Fruit fly (Drosophila melanogaster) whole organism, embryonic: ENCODE measurements around the gene SIFaR.

ENCODE experiments used
- Atf-2 ChIP-seq: fragments of 200-800 bp; sonication (Bioruptor generic); optimal IDR thresholded peaks from 2 replicates; lab custom pipeline; 2016; ENCODE audit warnings: missing biosample characterization, missing genetic modification characterization
- C15 ChIP-seq: fragments of 200-800 bp; sonication (Bioruptor generic); IDR thresholded peaks from 3 replicates; pipeline ENCODE4 v1.3.6; 2022; ENCODE audit warnings: missing biosample characterization, missing genetic modification characterization
- CG11085 ChIP-seq: fragments of 200-800 bp; sonication (Bioruptor generic); IDR thresholded peaks from 2 replicates; pipeline ENCODE4 v1.3.6; 2022; ENCODE audit warnings: missing biosample characterization, missing genetic modification characterization
- CG12219 ChIP-seq: fragments of 200-800 bp; sonication (Bioruptor generic); optimal IDR thresholded peaks from 3 replicates; lab custom pipeline; 2018; ENCODE audit warnings: missing biosample characterization, mild to moderate bottlenecking, missing genetic modification characterization
- CG13123 ChIP-seq: fragments of 200-800 bp; sonication (Bioruptor generic); optimal IDR thresholded peaks from 2 replicates; lab custom pipeline; 2016; ENCODE audit warnings: missing biosample characterization, missing genetic modification characterization
- CG13287 ChIP-seq: fragments of 200-800 bp; sonication (Bioruptor generic); IDR thresholded peaks from 2 replicates; pipeline ENCODE4 v1.3.6; 2022; ENCODE audit warnings: missing biosample characterization, missing genetic modification characterization; ENCODE audit not compliant: partially characterized antibody
- CG15073 ChIP-seq: fragments of 200-800 bp; sonication (Bioruptor generic); optimal IDR thresholded peaks from 2 replicates; lab custom pipeline; 2016; ENCODE audit warnings: missing biosample characterization, missing genetic modification characterization
- CG17385 ChIP-seq: fragments of 200-800 bp; sonication (Bioruptor generic); optimal IDR thresholded peaks from 3 replicates; lab custom pipeline; 2018; ENCODE audit warnings: missing biosample characterization, mild to moderate bottlenecking, missing genetic modification characterization
- CG18599 ChIP-seq: fragments of 200-800 bp; sonication (Bioruptor generic); optimal IDR thresholded peaks from 3 replicates; lab custom pipeline; 2017; ENCODE audit warnings: missing biosample characterization, missing genetic modification characterization, mild to moderate bottlenecking, moderate library complexity, missing genetic modification reagents
- CG34224 ChIP-seq: fragments of 200-800 bp; sonication (Bioruptor generic); IDR thresholded peaks from 3 replicates; pipeline ENCODE4 v1.3.6; 2022; ENCODE audit warnings: missing biosample characterization, missing genetic modification characterization; ENCODE audit not compliant: partially characterized antibody
- CG34376 ChIP-seq: fragments of 200-800 bp; sonication (Bioruptor generic); optimal IDR thresholded peaks from 2 replicates; lab custom pipeline; 2018; ENCODE audit warnings: missing biosample characterization, mild to moderate bottlenecking, missing genetic modification characterization
- CG4730 ChIP-seq: fragments of 200-800 bp; sonication (Bioruptor generic); IDR thresholded peaks from 2 replicates; pipeline ENCODE4 v1.3.6; 2022; ENCODE audit warnings: missing biosample characterization, missing genetic modification characterization
- CG6689 ChIP-seq: fragments of 200-800 bp; sonication (Bioruptor generic); IDR thresholded peaks from 2 replicates; pipeline ENCODE4 v1.3.6; 2022; ENCODE audit warnings: missing biosample characterization, missing genetic modification characterization
- CG6813 ChIP-seq: fragments of 200-800 bp; sonication (Bioruptor generic); optimal IDR thresholded peaks from 2 replicates; lab custom pipeline; 2017; ENCODE audit warnings: missing biosample characterization, missing genetic modification characterization, mild to moderate bottlenecking, moderate library complexity, missing genetic modification reagents
- CG6854 ChIP-seq: fragments of 200-800 bp; sonication (Bioruptor generic); optimal IDR thresholded peaks from 3 replicates; lab custom pipeline; 2017; ENCODE audit warnings: missing biosample characterization, mild to moderate bottlenecking, missing genetic modification characterization
- Hand ChIP-seq: fragments of 200-800 bp; sonication (Bioruptor generic); optimal IDR thresholded peaks from 2 replicates; lab custom pipeline; 2017; ENCODE audit warnings: mild to moderate bottlenecking, missing biosample characterization, missing genetic modification reagents, missing genetic modification characterization
- Hsf ChIP-seq: fragments of 200-800 bp; sonication (Bioruptor generic); optimal IDR thresholded peaks from 3 replicates; lab custom pipeline; 2016; ENCODE audit warnings: missing biosample characterization, missing genetic modification characterization
- Jarid2 ChIP-seq: fragments of 200-800 bp; sonication (Bioruptor generic); optimal IDR thresholded peaks from 3 replicates; lab custom pipeline; 2017; ENCODE audit warnings: mild to moderate bottlenecking, missing biosample characterization, missing genetic modification reagents, missing genetic modification characterization
- MTF-1 ChIP-seq: fragments of 200-800 bp; sonication (Bioruptor generic); optimal IDR thresholded peaks from 2 replicates; lab custom pipeline; 2018; ENCODE audit warnings: missing biosample characterization, mild to moderate bottlenecking, missing genetic modification characterization, borderline replicate concordance
- Med ChIP-seq: fragments of 200-800 bp; sonication (Bioruptor generic); peaks from one replicate; lab custom pipeline; 2016; ENCODE audit warnings: missing biosample characterization, missing genetic modification characterization, mild to moderate bottlenecking, inconsistent platforms, moderate library complexity
- Meics ChIP-seq: fragments of 200-800 bp; sonication (Bioruptor generic); optimal IDR thresholded peaks from 2 replicates; lab custom pipeline; 2017; ENCODE audit warnings: missing biosample characterization, mild to moderate bottlenecking, missing genetic modification characterization
- NK7.1 ChIP-seq: fragments of 200-800 bp; sonication (Bioruptor generic); optimal IDR thresholded peaks from 3 replicates; lab custom pipeline; 2016; ENCODE audit warnings: missing biosample characterization, missing genetic modification characterization
- Optix ChIP-seq: fragments of 200-800 bp; sonication (Bioruptor generic); IDR thresholded peaks from 3 replicates; pipeline ENCODE4 v1.3.6; 2022; ENCODE audit warnings: missing biosample characterization, missing genetic modification characterization
- Stat92E ChIP-seq, 3 experiments: fragments of >200 bp in 2 of 3; fragments of 200-800 bp in 1 of 3; sonication (Bioruptor generic) in 1 of 3; optimal IDR thresholded peaks; 2 replicates each; lab custom pipeline; 2017 to 2019; ENCODE audit warnings: missing biosample characterization in 3 of 3, missing genetic modification characterization in 3 of 3, mild to moderate bottlenecking in 1 of 3, moderate library complexity in 1 of 3
- Tbp ChIP-seq: fragments of >200 bp; optimal IDR thresholded peaks from 2 replicates; lab custom pipeline; 2018; ENCODE audit warnings: missing biosample characterization, missing genetic modification characterization
- ac ChIP-seq: fragments of 200-800 bp; sonication (Bioruptor generic); optimal IDR thresholded peaks from 3 replicates; lab custom pipeline; 2017; ENCODE audit warnings: missing biosample characterization, mild to moderate bottlenecking, missing genetic modification characterization
- cato ChIP-seq: fragments of 200-800 bp; sonication (Bioruptor generic); optimal IDR thresholded peaks from 2 replicates; lab custom pipeline; 2016; ENCODE audit warnings: missing biosample characterization, missing genetic modification characterization, borderline replicate concordance
- disco-r ChIP-seq: fragments of 200-800 bp; sonication (Bioruptor generic); optimal IDR thresholded peaks from 2 replicates; lab custom pipeline; 2016; ENCODE audit warnings: missing biosample characterization, missing genetic modification characterization
- grau ChIP-seq: fragments of 200-800 bp; optimal IDR thresholded peaks from 3 replicates; lab custom pipeline; 2019; ENCODE audit warnings: missing biosample characterization, mild to moderate bottlenecking, missing genetic modification characterization, moderate library complexity
- gsb-n ChIP-seq: fragments of 200-800 bp; sonication (Bioruptor generic); optimal IDR thresholded peaks from 3 replicates; lab custom pipeline; 2018; ENCODE audit warnings: missing biosample characterization, mild to moderate bottlenecking, missing genetic modification characterization
- klu ChIP-seq: fragments of 200-800 bp; sonication (Bioruptor generic); IDR thresholded peaks from 2 replicates; pipeline ENCODE4 v1.3.6; 2022; ENCODE audit warnings: missing biosample characterization, missing genetic modification characterization
- knrl ChIP-seq: fragments of 200-800 bp; sonication (Bioruptor generic); IDR thresholded peaks from 3 replicates; pipeline ENCODE4 v1.3.6; 2022; ENCODE audit warnings: missing biosample characterization, missing genetic modification characterization; ENCODE audit not compliant: partially characterized antibody
- nmo ChIP-seq: fragments of 200-800 bp; sonication (Bioruptor generic); optimal IDR thresholded peaks from 2 replicates; lab custom pipeline; 2018; ENCODE audit warnings: missing biosample characterization, mild to moderate bottlenecking, missing genetic modification characterization, moderate library complexity
- odd ChIP-seq: fragments of 200-800 bp; sonication (Bioruptor generic); optimal IDR thresholded peaks from 2 replicates; lab custom pipeline; 2017; ENCODE audit warnings: missing biosample characterization, mild to moderate bottlenecking, missing genetic modification characterization
- pfk ChIP-seq: fragments of 200-800 bp; sonication (Bioruptor generic); optimal IDR thresholded peaks from 2 replicates; lab custom pipeline; 2018; ENCODE audit warnings: missing biosample characterization, mild to moderate bottlenecking, missing genetic modification characterization, moderate library complexity
- pho ChIP-seq: fragments of 200-800 bp; sonication (Bioruptor generic); optimal IDR thresholded peaks from 2 replicates; lab custom pipeline; 2016; ENCODE audit warnings: missing biosample characterization, missing genetic modification characterization
- phol ChIP-seq: fragments of 200-800 bp; sonication (Bioruptor generic); optimal IDR thresholded peaks from 3 replicates; lab custom pipeline; 2018; ENCODE audit warnings: missing biosample characterization, mild to moderate bottlenecking, missing genetic modification characterization, moderate library complexity
- pzg ChIP-seq: fragments of 200-800 bp; sonication (Bioruptor generic); optimal IDR thresholded peaks from 3 replicates; lab custom pipeline; 2018; ENCODE audit warnings: missing biosample characterization, mild to moderate bottlenecking, missing genetic modification characterization, moderate library complexity
- repo ChIP-seq: fragments of 200-800 bp; sonication (Bioruptor generic); optimal IDR thresholded peaks from 2 replicates; lab custom pipeline; 2016; ENCODE audit warnings: missing biosample characterization, missing genetic modification characterization
- row ChIP-seq: fragments of 200-800 bp; sonication (Bioruptor generic); IDR thresholded peaks from 3 replicates; pipeline ENCODE4 v1.3.6; 2022; ENCODE audit warnings: missing biosample characterization, missing genetic modification characterization
- salm ChIP-seq: fragments of 200-800 bp; sonication (Bioruptor generic); optimal IDR thresholded peaks from 2 replicates; lab custom pipeline; 2018; ENCODE audit warnings: missing biosample characterization, mild to moderate bottlenecking, missing genetic modification characterization
- sob ChIP-seq: fragments of 200-800 bp; sonication (Bioruptor generic); IDR thresholded peaks from 2 replicates; pipeline ENCODE4 v1.3.6; 2022; ENCODE audit warnings: missing biosample characterization, missing genetic modification characterization
- sqz ChIP-seq: fragments of 200-800 bp; sonication (Bioruptor generic); optimal IDR thresholded peaks from 3 replicates; lab custom pipeline; 2018; ENCODE audit warnings: missing biosample characterization, mild to moderate bottlenecking, missing genetic modification characterization
- sr ChIP-seq: fragments of 200-800 bp; sonication (Bioruptor generic); IDR thresholded peaks from 3 replicates; pipeline ENCODE4 v1.3.6; 2022; ENCODE audit warnings: missing biosample characterization, missing genetic modification characterization
- sug ChIP-seq: fragments of 200-800 bp; optimal IDR thresholded peaks from 2 replicates; lab custom pipeline; 2019; ENCODE audit warnings: missing biosample characterization, mild to moderate bottlenecking, missing genetic modification characterization, moderate library complexity
- tap ChIP-seq: fragments of 200-800 bp; optimal IDR thresholded peaks from 3 replicates; lab custom pipeline; 2019; ENCODE audit warnings: missing biosample characterization, mild to moderate bottlenecking, missing genetic modification characterization, moderate library complexity
- tll ChIP-seq, 2 experiments: fragments of 200-800 bp in 1 of 2; fragments of >200 bp in 1 of 2; sonication (Bioruptor generic) in 1 of 2; optimal IDR thresholded peaks; 2 replicates each; lab custom pipeline; 2017 to 2019; ENCODE audit warnings: missing biosample characterization in 2 of 2, missing genetic modification characterization in 2 of 2, mild to moderate bottlenecking in 1 of 2, moderate library complexity in 1 of 2
- unc-4 ChIP-seq: fragments of 200-800 bp; sonication (Bioruptor generic); IDR thresholded peaks from 2 replicates; pipeline ENCODE4 v1.3.6; 2022; ENCODE audit warnings: missing biosample characterization, missing genetic modification characterization; ENCODE audit not compliant: partially characterized antibody
- zen ChIP-seq: fragments of 200-800 bp; sonication (Bioruptor generic); optimal IDR thresholded peaks from 3 replicates; lab custom pipeline; 2018; ENCODE audit warnings: missing biosample characterization, mild to moderate bottlenecking, missing genetic modification characterization, moderate library complexity
- zf30C ChIP-seq: fragments of 200-800 bp; sonication (Bioruptor generic); optimal IDR thresholded peaks from 3 replicates; lab custom pipeline; 2018; ENCODE audit warnings: missing biosample characterization, mild to moderate bottlenecking, missing genetic modification characterization
- zfh1 ChIP-seq: fragments of 200-800 bp; sonication (Bioruptor generic); IDR thresholded peaks from 3 replicates; pipeline ENCODE4 v1.3.6; 2022; ENCODE audit warnings: missing biosample characterization, missing genetic modification characterization

Gene SIFaR

dm6 chr3R:21271208-21271607, 22.6 kb downstream of the SIFaR start (continued):
- TF ChIP-seq Stat92E (GFP tag; optimal IDR thresholded peaks at IDR 0.05; lab: Kevin White, UChicago) (no peak), unc-4 (no peak), CG18599 (peak; percentile 13), Jarid2 (no peak), sr (GFP tag; lab: Robert Waterston, UW) (no peak), Meics (GFP tag; lab: Kevin White, UChicago) (no peak), klu (GFP tag; lab: Robert Waterston, UW) (no peak), row (GFP tag; lab: Robert Waterston, UW) (no peak), zen (tag; lab: Kevin White, UChicago) (no peak), C15 (GFP tag; lab: Robert Waterston, UW) (no peak), phol (tag; lab: Kevin White, UChicago) (no peak), repo (GFP tag; lab: Kevin White, UChicago) (no peak), ac (no peak), CG15073 (GFP tag; lab: Kevin White, UChicago) (no peak), zf30C (GFP tag; lab: Kevin White, UChicago) (no peak), zfh1 (GFP tag; lab: Robert Waterston, UW) (no peak), CG13287 (GFP tag; lab: Robert Waterston, UW) (no peak), Hsf (GFP tag; lab: Kevin White, UChicago) (no peak), salm (tag; lab: Kevin White, UChicago) (no peak), odd (peak; percentile 25), nmo (GFP tag; lab: Kevin White, UChicago) (no peak), CG34224 (GFP tag; lab: Robert Waterston, UW) (no peak), CG6813 (GFP tag; lab: Kevin White, UChicago) (peak; percentile 66), CG4730 (GFP tag; lab: Robert Waterston, UW) (no peak), tap (tag; lab: Kevin White, UChicago) (no peak), sug (tag; lab: Kevin White, UChicago) (no peak), CG17385 (GFP tag; lab: Kevin White, UChicago) (peak; percentile 11), pho (GFP tag; lab: Kevin White, UChicago) (no peak), CG6689 (GFP tag; lab: Robert Waterston, UW) (no peak), Atf-2 (GFP tag; lab: Kevin White, UChicago) (no peak), Optix (GFP tag; lab: Robert Waterston, UW) (no peak), pzg (GFP tag; lab: Kevin White, UChicago) (no peak), Hand (GFP tag; lab: Kevin White, UChicago) (no peak), knrl (GFP tag; lab: Robert Waterston, UW) (no peak), CG13123 (GFP tag; lab: Kevin White, UChicago) (no peak), sqz (no peak), Med (GFP tag; lab: Kevin White, UChicago) (peak; percentile 22), MTF-1 (GFP tag; lab: Kevin White, UChicago) (no peak), tll (GFP tag; optimal IDR thresholded peaks at IDR 0.05; lab: Kevin White, UChicago) (no peak), grau (tag; lab: Kevin White, UChicago) (no peak), CG34376 (GFP tag; lab: Kevin White, UChicago) (no peak), CG12219 (peak; percentile 35), cato (GFP tag; lab: Kevin White, UChicago) (no peak), NK7.1 (GFP tag; lab: Kevin White, UChicago) (no peak), disco-r (GFP tag; lab: Kevin White, UChicago) (no peak), CG6854 (GFP tag; lab: Kevin White, UChicago) (no peak), sob (no peak), gsb-n (tag; lab: Kevin White, UChicago) (no peak), CG11085 (GFP tag; lab: Robert Waterston, UW) (no peak), pfk (GFP tag; lab: Kevin White, UChicago) (no peak), Tbp (no peak)
